Fruit fly (Drosophila melanogaster): ENCODE measurements around the gene Chrac-14.
A peak's percentile ranks its signal among the peaks of the same experiment; 100 is the strongest.

The Chrac-14 gene

dm6 chr2L:8416350-8417046 is 20.7 kb upstream of the Chrac-14 start:
- peak; percentile 41 for TF ChIP-seq CG17801 (GFP tag; optimal IDR thresholded peaks at IDR 0.05; ENCODE audit: partially characterized antibody)

- TF ChIP-seq CG17801 (GFP tag; optimal IDR thresholded peaks at IDR 0.05; ENCODE audit: partially characterized antibody): no peak
Measured at dm6 chr2L:8417562-8417961, 19.6 kb upstream of the Chrac-14 start.

- TF ChIP-seq CG17801 (GFP tag; optimal IDR thresholded peaks at IDR 0.05; ENCODE audit: partially characterized antibody): no peak
Measured at dm6 chr2L:8418113-8418885, 18.9 kb upstream of the Chrac-14 start.

- TF ChIP-seq CG17801 (GFP tag; optimal IDR thresholded peaks at IDR 0.05; ENCODE audit: partially characterized antibody): no peak
Measured at dm6 chr2L:8419382-8419940, 17.7 kb upstream of the Chrac-14 start.

dm6 chr2L:8420259-8420930 is 16.8 kb upstream of the Chrac-14 start:
- no peak for TF ChIP-seq CG17801 (GFP tag; optimal IDR thresholded peaks at IDR 0.05; ENCODE audit: partially characterized antibody)

dm6 chr2L:8421717-8422116 is 15.5 kb upstream of the Chrac-14 start:
- no peak for TF ChIP-seq CG17801 (GFP tag; optimal IDR thresholded peaks at IDR 0.05; ENCODE audit: partially characterized antibody)

- no peak for TF ChIP-seq CG17801 (GFP tag; optimal IDR thresholded peaks at IDR 0.05; ENCODE audit: partially characterized antibody)
Measured at dm6 chr2L:8423047-8423446, 14.2 kb upstream of the Chrac-14 start.

- no peak for TF ChIP-seq CG17801 (GFP tag; optimal IDR thresholded peaks at IDR 0.05; ENCODE audit: partially characterized antibody)
Measured at dm6 chr2L:8423460-8424089, 13.6 kb upstream of the Chrac-14 start.

- TF ChIP-seq CG17801 (GFP tag; optimal IDR thresholded peaks at IDR 0.05; ENCODE audit: partially characterized antibody): no peak
Measured at dm6 chr2L:8424090-8424470, 13.1 kb upstream of the Chrac-14 start.

dm6 chr2L:8424662-8425208 is 12.5 kb upstream of the Chrac-14 start:
- TF ChIP-seq CG17801 (GFP tag; optimal IDR thresholded peaks at IDR 0.05; ENCODE audit: partially characterized antibody): no peak

dm6 chr2L:8425212-8425611 is 12.0 kb upstream of the Chrac-14 start:
- TF ChIP-seq CG17801 (GFP tag; optimal IDR thresholded peaks at IDR 0.05; ENCODE audit: partially characterized antibody): no peak

dm6 chr2L:8425962-8426759 is 11.0 kb upstream of the Chrac-14 start:
- no peak for TF ChIP-seq CG17801 (GFP tag; optimal IDR thresholded peaks at IDR 0.05; ENCODE audit: partially characterized antibody)

dm6 chr2L:8426801-8427200 is 10.4 kb upstream of the Chrac-14 start:
- no peak for TF ChIP-seq CG17801 (GFP tag; optimal IDR thresholded peaks at IDR 0.05; ENCODE audit: partially characterized antibody)

- TF ChIP-seq CG17801 (GFP tag; optimal IDR thresholded peaks at IDR 0.05; ENCODE audit: partially characterized antibody): no peak
Measured at dm6 chr2L:8432130-8432529, 5.1 kb upstream of the Chrac-14 start.
